Fruit fly (Drosophila melanogaster): ENCODE results near the gene CG32486.

CG32486 gene

DNA sequence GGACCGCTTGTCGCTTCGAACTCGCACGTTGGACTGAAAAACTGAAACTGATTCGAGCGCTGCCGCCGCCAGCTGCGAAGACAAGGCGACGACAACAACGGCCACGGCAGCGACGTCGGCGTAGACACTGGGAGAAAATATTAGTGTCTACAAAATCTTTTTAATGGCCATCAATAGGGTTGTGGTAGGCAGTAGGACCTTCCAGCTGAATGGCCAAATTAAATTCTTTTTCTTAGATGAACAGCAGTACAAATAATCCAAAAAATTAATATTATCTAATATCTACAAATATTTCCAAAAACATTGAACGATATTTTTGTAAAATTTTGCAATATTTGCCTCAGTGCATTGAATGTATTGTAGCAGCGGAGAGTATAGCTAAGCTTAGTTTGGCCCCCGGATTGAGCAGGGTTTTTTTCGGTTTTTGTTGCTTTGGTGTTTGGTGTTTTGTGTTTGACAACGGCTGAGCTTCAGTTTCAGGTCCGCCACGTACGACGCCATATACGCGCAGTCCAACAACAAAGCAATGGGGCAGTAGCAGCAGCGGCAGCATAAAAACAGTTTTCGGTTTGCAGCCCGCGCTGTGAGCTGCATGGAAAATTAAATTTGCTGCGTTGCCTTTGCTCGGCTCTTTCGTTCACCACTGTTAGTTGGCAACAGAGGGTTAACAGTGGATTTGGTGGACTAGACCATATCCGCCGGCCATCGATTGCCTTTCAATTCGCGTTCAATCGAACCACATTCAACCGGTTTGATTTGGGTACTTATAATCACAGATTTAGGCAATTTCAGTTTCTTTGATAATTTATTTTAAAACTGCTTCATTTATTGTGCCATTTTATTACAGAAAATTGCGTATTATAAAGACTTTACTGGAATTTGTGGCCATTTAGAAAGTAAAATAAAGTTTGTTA is 36.5 kb upstream of the CG32486 start, which contains the start of gene Cht7 (continued):
- TF ChIP-seq CG12236 (GFP tag; optimal IDR thresholded peaks at IDR 0.05) (no peak), pita (GFP tag; optimal IDR thresholded peaks at IDR 0.05) (no peak), CG2129 (GFP tag; IDR thresholded peaks at IDR 0.05; ENCODE audit: partially characterized antibody) (no peak), CG42726 (GFP tag; IDR thresholded peaks at IDR 0.05; ENCODE audit: partially characterized antibody) (no peak), CG13894 (tag; optimal IDR thresholded peaks at IDR 0.05) (peak; percentile 43), crc (GFP tag; optimal IDR thresholded peaks at IDR 0.05) (peak; percentile 45), CG17829 (tag; optimal IDR thresholded peaks at IDR 0.05) (peak; percentile 87), CG10431 (GFP tag; optimal IDR thresholded peaks at IDR 0.05) (peak; percentile 69), CG3065 (GFP tag; optimal IDR thresholded peaks at IDR 0.05) (peak; percentile 48), Dp (GFP tag; optimal IDR thresholded peaks at IDR 0.05) (no peak), CG13287 (GFP tag; IDR thresholded peaks at IDR 0.05; ENCODE audit: partially characterized antibody) (no peak), CG4282 (GFP tag; optimal IDR thresholded peaks at IDR 0.05) (no peak), sima (GFP tag; optimal IDR thresholded peaks at IDR 0.05) (no peak), jigr1 (GFP tag; IDR thresholded peaks at IDR 0.05) (peak; percentile 77; the same call in 2 of the 3 replicates), D19A (tag; optimal IDR thresholded peaks at IDR 0.05) (peak; percentile 76), NC2β (GFP tag; optimal IDR thresholded peaks at IDR 0.05) (peak; percentile 68), Hr39 (optimal IDR thresholded peaks at IDR 0.05) (no peak), CG11696 (GFP tag; IDR thresholded peaks at IDR 0.05) (peak; percentile 43; the same call in 1 of the 2 replicates), CG13424 (tag; optimal IDR thresholded peaks at IDR 0.05) (peak; percentile 93), Neu2 (GFP tag; optimal IDR thresholded peaks at IDR 0.05; ENCODE audit: borderline replicate concordance) (no peak), Doc3 (GFP tag; IDR thresholded peaks at IDR 0.05; ENCODE audit: partially characterized antibody) (no peak), Dbx (GFP tag; IDR thresholded peaks at IDR 0.05) (peak; percentile 83), CG6791 (GFP tag; IDR thresholded peaks at IDR 0.05; ENCODE audit: partially characterized antibody) (no peak), hb (GFP tag; IDR thresholded peaks at IDR 0.05; ENCODE audit: partially characterized antibody) (no peak), tgo (GFP tag; IDR thresholded peaks at IDR 0.05) (peak; percentile 89), dati (GFP tag; IDR thresholded peaks at IDR 0.05) (peak; percentile 14; the same call in 1 of the 2 replicates), aop (GFP tag; IDR thresholded peaks at IDR 0.05) (no peak), Ada2b (GFP tag; IDR thresholded peaks at IDR 0.05) (peak; percentile 79), Sry-δ (GFP tag; optimal IDR thresholded peaks at IDR 0.05) (no peak), chinmo (GFP tag; IDR thresholded peaks at IDR 0.05; ENCODE audit: partially characterized antibody) (peak; percentile 98), CoRest (tag; optimal IDR thresholded peaks at IDR 0.05) (peak; percentile 93), z (GFP tag; IDR thresholded peaks at IDR 0.05) (peak; percentile 50; the same call in 1 of the 3 replicates), bowl (GFP tag; IDR thresholded peaks at IDR 0.05) (peak; percentile 80), CG10366 (GFP tag; IDR thresholded peaks at IDR 0.05) (peak; percentile 85), gsb-n (tag; optimal IDR thresholded peaks at IDR 0.05) (peak; percentile 88), wdn (GFP tag; IDR thresholded peaks at IDR 0.05) (peak; percentile 65; the same call in 1 of the 2 replicates), B-H2 (GFP tag; optimal IDR thresholded peaks at IDR 0.05) (peak; percentile 53), Hr51 (GFP tag; optimal IDR thresholded peaks at IDR 0.05) (peak; percentile 68 to 93), Lim3 (GFP tag; IDR thresholded peaks at IDR 0.05) (peak; percentile 59; the same call in 1 of the 2 replicates), CG15073 (GFP tag; optimal IDR thresholded peaks at IDR 0.05) (peak; percentile 1), gcm2 (GFP tag; optimal IDR thresholded peaks at IDR 0.05) (peak; percentile 79), dmrt99B (tag; optimal IDR thresholded peaks at IDR 0.05) (peak; percentile 91), Vsx1 (GFP tag; optimal IDR thresholded peaks at IDR 0.05) (peak; percentile 78), h (optimal IDR thresholded peaks at IDR 0.05) (no peak), lilli (GFP tag; optimal IDR thresholded peaks at IDR 0.05) (peak; percentile 90), CG7357 (GFP tag; IDR thresholded peaks at IDR 0.05) (peak; percentile 63; the same call in 2 of the 3 replicates), gfzf (GFP tag; optimal IDR thresholded peaks at IDR 0.05) (no peak), nmo (GFP tag; optimal IDR thresholded peaks at IDR 0.05) (peak; percentile 92)

Data from whole organism, embryonic.